Worm (Caenorhabditis elegans) whole organism, mixed stage, embryonic: ENCODE data around the gene alr-1.

Experiments
- bed-3 ChIP-seq: fragments of 200-800 bp; sonication (Bioruptor generic); optimal IDR thresholded peaks from 3 replicates; lab custom pipeline; 2018; ENCODE audit warnings: mild to moderate bottlenecking, missing genetic modification characterization, moderate library complexity, missing compliant biosample characterization
- ceh-39 ChIP-seq: fragments of 150-350 bp; optimal IDR thresholded peaks from 2 replicates; lab custom pipeline; 2014; ENCODE audit warnings: missing biosample characterization, missing genetic modification characterization
- ceh-43 ChIP-seq: fragments of 200-800 bp; sonication (Bioruptor generic); optimal IDR thresholded peaks from 2 replicates; lab custom pipeline; 2018; ENCODE audit warnings: mild to moderate bottlenecking, missing genetic modification characterization, moderate library complexity, missing compliant biosample characterization
- ceh-83 ChIP-seq: fragments of 200-800 bp; sonication (Bioruptor generic); optimal IDR thresholded peaks from 2 replicates; lab custom pipeline; 2018; ENCODE audit warnings: mild to moderate bottlenecking, missing genetic modification characterization, missing compliant biosample characterization
- ces-1 ChIP-seq: fragments of 150-350 bp; optimal IDR thresholded peaks from 2 replicates; lab custom pipeline; 2014; ENCODE audit warnings: missing biosample characterization, missing genetic modification reagents, missing genetic modification characterization
- cnd-1 ChIP-seq: fragments of 200-800 bp; sonication (Bioruptor generic); optimal IDR thresholded peaks from 2 replicates; lab custom pipeline; 2018; ENCODE audit warnings: mild to moderate bottlenecking, missing genetic modification characterization, missing compliant biosample characterization
- drap-1 ChIP-seq: fragments of 200-800 bp; sonication (Bioruptor generic); optimal IDR thresholded peaks from 3 replicates; lab custom pipeline; 2018; ENCODE audit warnings: mild to moderate bottlenecking, missing genetic modification characterization, missing compliant biosample characterization
- elt-1 ChIP-seq: sonication (generic microtip); optimal IDR thresholded peaks from 2 replicates; lab custom pipeline; 2017; ENCODE audit warnings: missing genetic modification characterization, mild to moderate bottlenecking, missing compliant biosample characterization, antibody characterized with exemption, moderate library complexity, borderline replicate concordance; ENCODE audit not compliant: insufficient read depth
- elt-3 ChIP-seq: fragments of 150-350 bp; optimal IDR thresholded peaks from 2 replicates; lab custom pipeline; 2014; ENCODE audit warnings: missing biosample characterization, missing genetic modification characterization
- flh-1 ChIP-seq: fragments of 200-800 bp; sonication (Bioruptor generic); optimal IDR thresholded peaks from 2 replicates; lab custom pipeline; 2018; ENCODE audit warnings: mild to moderate bottlenecking, missing genetic modification characterization, moderate library complexity, missing compliant biosample characterization
- ham-2 ChIP-seq: fragments of 200-800 bp; sonication (Bioruptor generic); optimal IDR thresholded peaks from 2 replicates; lab custom pipeline; 2018; ENCODE audit warnings: mild to moderate bottlenecking, missing genetic modification characterization, missing compliant biosample characterization
- hlh-1 ChIP-seq: fragments of 150-350 bp; optimal IDR thresholded peaks from 2 replicates; lab custom pipeline; 2014; ENCODE audit warnings: missing biosample characterization, missing genetic modification reagents, missing genetic modification characterization
- lin-13 ChIP-seq: fragments of 150-350 bp; optimal IDR thresholded peaks from 2 replicates; lab custom pipeline; 2014; ENCODE audit warnings: missing biosample characterization, missing genetic modification characterization
- lin-32 ChIP-seq: fragments of 200-800 bp; sonication (Bioruptor generic); optimal IDR thresholded peaks from 2 replicates; lab custom pipeline; 2018; ENCODE audit warnings: mild to moderate bottlenecking, missing genetic modification characterization, missing compliant biosample characterization
- lsy-2 ChIP-seq: fragments of 150-350 bp; optimal IDR thresholded peaks from 2 replicates; lab custom pipeline; 2014; ENCODE audit warnings: missing biosample characterization, missing genetic modification characterization
- mab-5 ChIP-seq: fragments of 150-350 bp; optimal IDR thresholded peaks from 2 replicates; lab custom pipeline; 2014; ENCODE audit warnings: missing biosample characterization, missing genetic modification characterization
- mls-2 ChIP-seq: sonication (generic microtip); optimal IDR thresholded peaks from 2 replicates; lab custom pipeline; 2016; ENCODE audit warnings: mild to moderate bottlenecking, missing genetic modification characterization, moderate library complexity, missing compliant biosample characterization
- nhr-12 ChIP-seq: fragments of 150-350 bp; optimal IDR thresholded peaks from 2 replicates; lab custom pipeline; 2014; ENCODE audit warnings: missing biosample characterization, missing genetic modification characterization
- nhr-2 ChIP-seq: fragments of 150-350 bp; optimal IDR thresholded peaks from 2 replicates; lab custom pipeline; 2014; ENCODE audit warnings: missing biosample characterization, missing genetic modification characterization
- nhr-237 ChIP-seq: fragments of 150-350 bp; optimal IDR thresholded peaks from 2 replicates; lab custom pipeline; 2014; ENCODE audit warnings: missing biosample characterization, missing genetic modification characterization
- nhr-28 ChIP-seq: fragments of 150-350 bp; optimal IDR thresholded peaks from 2 replicates; lab custom pipeline; 2014; ENCODE audit warnings: missing biosample characterization, missing genetic modification characterization
- nhr-76 ChIP-seq: sonication (generic microtip); optimal IDR thresholded peaks from 2 replicates; lab custom pipeline; 2017; ENCODE audit warnings: missing biosample characterization, missing genetic modification characterization
- pha-4 ChIP-seq: fragments of 150-350 bp; optimal IDR thresholded peaks from 2 replicates; lab custom pipeline; 2018; ENCODE audit warnings: missing biosample characterization, missing genetic modification reagents, missing genetic modification characterization
- sem-2 ChIP-seq: fragments of 200-800 bp; sonication (Bioruptor generic); optimal IDR thresholded peaks from 2 replicates; lab custom pipeline; 2018; ENCODE audit warnings: mild to moderate bottlenecking, missing genetic modification characterization, missing compliant biosample characterization
- sptf-1 ChIP-seq: sonication (generic microtip); optimal IDR thresholded peaks from 2 replicates; lab custom pipeline; 2017; ENCODE audit warnings: mild to moderate bottlenecking, missing genetic modification characterization, moderate library complexity, missing compliant biosample characterization
- tbx-8 ChIP-seq: fragments of 200-800 bp; sonication (Bioruptor generic); optimal IDR thresholded peaks from 2 replicates; lab custom pipeline; 2018; ENCODE audit warnings: mild to moderate bottlenecking, missing genetic modification characterization, moderate library complexity, missing compliant biosample characterization
- unc-120 ChIP-seq: sonication (generic microtip); optimal IDR thresholded peaks from 2 replicates; lab custom pipeline; 2017; ENCODE audit warnings: missing genetic modification characterization, missing compliant biosample characterization; ENCODE audit not compliant: poor library complexity, severe bottlenecking
- unc-39 ChIP-seq: fragments of 150-350 bp; optimal IDR thresholded peaks from 2 replicates; lab custom pipeline; 2014; ENCODE audit warnings: missing biosample characterization, missing genetic modification characterization
- unc-62 ChIP-seq: fragments of 150-350 bp; optimal IDR thresholded peaks from 2 replicates; lab custom pipeline; 2014; ENCODE audit warnings: missing biosample characterization, missing genetic modification reagents, missing genetic modification characterization
- zip-8 ChIP-seq: fragments of 150-350 bp; optimal IDR thresholded peaks from 2 replicates; lab custom pipeline; 2014; ENCODE audit warnings: missing biosample characterization, missing genetic modification characterization

The alr-1 gene

DNA sequence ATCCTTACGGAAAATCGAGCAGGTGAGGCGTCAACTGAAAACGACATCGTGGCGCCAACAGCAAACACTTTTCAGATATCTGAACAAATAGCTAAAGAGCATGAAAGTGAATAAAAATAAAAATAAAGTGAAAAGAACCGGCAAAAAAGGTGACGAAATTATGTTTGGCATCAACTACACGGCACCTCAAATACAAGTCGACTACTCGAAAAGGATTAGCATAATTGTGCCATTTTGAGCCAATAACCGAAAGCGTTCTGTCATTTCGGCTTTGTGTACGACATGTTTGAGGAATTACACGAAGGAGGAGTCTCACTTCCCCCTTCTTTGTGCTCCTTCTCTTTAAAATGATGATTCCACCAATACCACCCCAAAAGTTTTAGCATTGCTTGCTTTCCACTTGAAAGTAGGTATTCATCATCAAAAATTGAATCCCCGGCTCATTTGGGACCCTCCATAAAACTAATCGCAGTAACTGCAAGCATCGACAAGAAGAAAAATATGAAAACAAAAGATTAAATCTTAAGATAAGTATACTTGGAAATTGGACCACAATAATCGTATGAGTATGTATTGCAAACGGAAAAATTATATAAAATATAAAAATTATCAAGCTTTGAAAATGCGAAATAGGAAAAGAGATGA, 9.5 kb upstream of the alr-1 start:
- TF ChIP-seq nhr-76 = no peak
- no peak for TF ChIP-seq sem-2 (GFP tag; lab: Kevin White, UChicago)
- no peak for TF ChIP-seq elt-1
- no peak for TF ChIP-seq hlh-1 (tag; lab: Kevin White, UChicago)
- no peak for TF ChIP-seq tbx-8
- TF ChIP-seq nhr-12 (tag; lab: Kevin White, UChicago) = no peak
- no peak for TF ChIP-seq ceh-83
- TF ChIP-seq drap-1 = no peak
- TF ChIP-seq ceh-39 (tag; lab: Kevin White, UChicago) = no peak
- no peak for TF ChIP-seq flh-1 (GFP tag; lab: Kevin White, UChicago)
- TF ChIP-seq sptf-1 (tag; lab: Kevin White, UChicago) = no peak
- no peak for TF ChIP-seq ham-2 (GFP tag; lab: Kevin White, UChicago)

DNA sequence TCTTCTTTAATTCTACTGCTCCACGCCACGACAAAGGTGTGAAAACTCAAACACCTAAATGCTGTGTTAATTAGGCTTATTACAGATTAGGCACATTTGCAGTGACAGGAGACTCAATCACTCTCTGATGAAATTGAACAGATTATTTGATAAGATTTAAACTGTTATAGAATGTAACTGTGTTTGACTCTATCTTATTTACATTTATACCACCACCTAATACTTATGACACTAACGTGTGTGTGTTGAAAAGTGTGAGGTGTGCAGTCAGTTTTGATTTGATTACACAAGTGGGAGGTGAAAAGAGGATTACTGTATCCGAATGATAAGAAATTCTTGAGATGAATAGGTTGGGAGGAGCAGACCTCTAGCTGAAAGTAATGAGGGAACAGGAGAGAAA, 6.8 kb upstream of the alr-1 start:
- TF ChIP-seq unc-62 (no peak), ham-2 (GFP tag; lab: Kevin White, UChicago) (no peak), nhr-237 (tag; lab: Kevin White, UChicago) (no peak), mab-5 (tag; lab: Kevin White, UChicago) (no peak)

DNA sequence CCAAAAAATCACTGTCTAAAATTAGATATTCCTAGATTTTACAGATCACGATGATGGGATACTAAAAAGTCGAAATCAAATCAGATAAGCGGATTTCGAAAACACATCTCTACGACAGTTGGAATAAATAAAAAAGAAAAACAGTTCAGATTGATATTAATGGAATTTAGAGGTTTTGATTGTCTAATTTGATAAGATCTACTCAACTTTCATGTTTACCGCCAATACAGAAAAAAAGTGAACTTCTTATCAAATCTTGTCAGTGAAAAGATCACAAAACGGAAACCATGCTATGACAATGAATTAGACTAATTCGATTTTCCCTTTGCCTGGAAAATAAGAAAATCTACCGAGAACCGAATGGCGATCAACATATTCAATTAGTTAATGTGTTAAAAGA, 839 bp upstream of the alr-1 start:
- TF ChIP-seq sem-2 (GFP tag; lab: Kevin White, UChicago) (no peak), cnd-1 (no peak), pha-4 (tag; lab: Kevin White, UChicago) (no peak), zip-8 (tag; lab: Kevin White, UChicago) (no peak), elt-3 (tag; lab: Kevin White, UChicago) (no peak), ces-1 (no peak), drap-1 (no peak), mab-5 (tag; lab: Kevin White, UChicago) (no peak), ceh-43 (no peak), nhr-76 (no peak), mls-2 (tag; lab: Kevin White, UChicago) (no peak), lin-32 (GFP tag; lab: Kevin White, UChicago) (no peak)
- TF ChIP-seq, all 35 proteins: peak for 0

ce11 chrX:11123998-11124397, 1.4 kb downstream of the alr-1 start:
- TF ChIP-seq unc-120 (tag; lab: Kevin White, UChicago) = no peak
- no peak for TF ChIP-seq unc-62
- no peak for TF ChIP-seq nhr-28 (tag; lab: Kevin White, UChicago)
- no peak for TF ChIP-seq sem-2 (GFP tag; lab: Kevin White, UChicago)
- TF ChIP-seq nhr-2 (tag; lab: Kevin White, UChicago) = no peak
- TF ChIP-seq ces-1 = peak; percentile 21
- TF ChIP-seq nhr-76 = no peak
- no peak for TF ChIP-seq elt-1

- TF ChIP-seq elt-1 (no peak), zip-8 (tag; lab: Kevin White, UChicago) (no peak), hlh-1 (tag; lab: Kevin White, UChicago) (no peak), bed-3 (GFP tag; lab: Kevin White, UChicago) (no peak), tbx-8 (no peak), ceh-83 (no peak), nhr-2 (tag; lab: Kevin White, UChicago) (no peak), flh-1 (GFP tag; lab: Kevin White, UChicago) (no peak), sptf-1 (tag; lab: Kevin White, UChicago) (no peak), drap-1 (no peak), mls-2 (tag; lab: Kevin White, UChicago) (no peak), ceh-39 (tag; lab: Kevin White, UChicago) (no peak), cnd-1 (no peak), pha-4 (tag; lab: Kevin White, UChicago) (no peak), lin-13 (tag; lab: Kevin White, UChicago) (no peak), lsy-2 (no peak)
These were observed 3.0 kb downstream of the alr-1 start for ce11 chrX:11122412-11122811.

ce11 chrX:11120808-11121207, 4.6 kb downstream of the alr-1 start, which contains the start of gene R08B4.3:
TSS of gene R08B4.3 (minus strand) at chrX:11121005.
- TF ChIP-seq unc-39 (tag; lab: Kevin White, UChicago) = no peak
- TF ChIP-seq mls-2 (tag; lab: Kevin White, UChicago) = no peak
- TF ChIP-seq unc-120 (tag; lab: Kevin White, UChicago) = no peak
- no peak for TF ChIP-seq flh-1 (GFP tag; lab: Kevin White, UChicago)
- no peak for TF ChIP-seq nhr-76
- TF ChIP-seq zip-8 (tag; lab: Kevin White, UChicago) = no peak
